Worm (Caenorhabditis elegans) whole organism, late embryonic: ENCODE data around the gene gcy-13.

ENCODE experiments used
- C08G9.2 ChIP-seq: sonication (generic microtip); optimal IDR thresholded peaks from 2 replicates; lab custom pipeline; 2016; ENCODE audit warnings: mild to moderate bottlenecking, missing genetic modification characterization, moderate library complexity, missing compliant biosample characterization
- K02D7.2 ChIP-seq: sonication (generic microtip); optimal IDR thresholded peaks from 2 replicates; lab custom pipeline; 2017; ENCODE audit warnings: mild to moderate bottlenecking, missing genetic modification characterization, missing compliant biosample characterization
- ahr-1 ChIP-seq: sonication (generic microtip); optimal IDR thresholded peaks from 2 replicates; lab custom pipeline; 2016; ENCODE audit warnings: missing genetic modification characterization, missing compliant biosample characterization
- ceh-14 ChIP-seq: sonication (generic microtip); optimal IDR thresholded peaks from 2 replicates; lab custom pipeline; 2016; ENCODE audit warnings: missing genotype, missing genetic modification characterization, missing compliant biosample characterization
- ceh-18 ChIP-seq: sonication (generic microtip); optimal IDR thresholded peaks from 2 replicates; lab custom pipeline; 2016; ENCODE audit warnings: missing genetic modification characterization, missing compliant biosample characterization
- ceh-24 ChIP-seq: sonication (generic microtip); optimal IDR thresholded peaks from 2 replicates; lab custom pipeline; 2016; ENCODE audit warnings: mild to moderate bottlenecking, missing genetic modification characterization, missing compliant biosample characterization
- ceh-31 ChIP-seq: sonication (generic microtip); optimal IDR thresholded peaks from 2 replicates; lab custom pipeline; 2016; ENCODE audit warnings: missing genetic modification characterization, missing compliant biosample characterization
- ceh-45 ChIP-seq: fragments of 200-800 bp; sonication (Bioruptor generic); IDR thresholded peaks from 2 replicates; pipeline ENCODE4 v1.3.6; 2022; ENCODE audit warnings: missing genetic modification reagents, missing genetic modification characterization, missing compliant biosample characterization
- ceh-48 ChIP-seq: sonication (generic microtip); optimal IDR thresholded peaks from 2 replicates; lab custom pipeline; 2016; ENCODE audit warnings: missing genetic modification characterization, inconsistent platforms, missing compliant biosample characterization
- ceh-6 ChIP-seq: fragments of 200-800 bp; sonication (Bioruptor generic); optimal IDR thresholded peaks from 2 replicates; lab custom pipeline; 2018; ENCODE audit warnings: mild to moderate bottlenecking, missing genetic modification characterization, missing compliant biosample characterization
- ceh-9 ChIP-seq: sonication (generic microtip); optimal IDR thresholded peaks from 2 replicates; lab custom pipeline; 2016; ENCODE audit warnings: mild to moderate bottlenecking, missing genetic modification characterization, inconsistent platforms, missing compliant biosample characterization
- che-1 ChIP-seq: sonication (generic microtip); optimal IDR thresholded peaks from 2 replicates; lab custom pipeline; 2016; ENCODE audit warnings: mild to moderate bottlenecking, missing genetic modification characterization, missing compliant biosample characterization
- dmd-4 ChIP-seq: sonication (generic microtip); optimal IDR thresholded peaks from 2 replicates; lab custom pipeline; 2016; ENCODE audit warnings: borderline replicate concordance, missing genetic modification characterization, missing compliant biosample characterization
- dve-1 ChIP-seq: sonication (generic microtip); optimal IDR thresholded peaks from 2 replicates; lab custom pipeline; 2017; ENCODE audit warnings: antibody characterized with exemption, mild to moderate bottlenecking, missing genetic modification characterization, missing compliant biosample characterization
- eyg-1 ChIP-seq: sonication (generic microtip); optimal IDR thresholded peaks from 2 replicates; lab custom pipeline; 2016; ENCODE audit warnings: missing genotype, missing genetic modification characterization, missing compliant biosample characterization
- fkh-6 ChIP-seq: sonication (generic microtip); optimal IDR thresholded peaks from 2 replicates; lab custom pipeline; 2016; ENCODE audit warnings: missing genetic modification characterization, missing compliant biosample characterization
- hlh-13 ChIP-seq: fragments of 200-800 bp; sonication (Bioruptor generic); optimal IDR thresholded peaks from 2 replicates; lab custom pipeline; 2018; ENCODE audit warnings: mild to moderate bottlenecking, missing genetic modification characterization, missing compliant biosample characterization
- hlh-15 ChIP-seq: sonication (generic microtip); optimal IDR thresholded peaks from 2 replicates; lab custom pipeline; 2016; ENCODE audit warnings: missing genetic modification characterization, missing compliant biosample characterization
- hlh-30 ChIP-seq: sonication (generic microtip); optimal IDR thresholded peaks from 2 replicates; lab custom pipeline; 2017; ENCODE audit warnings: antibody characterized with exemption, missing genetic modification characterization, missing compliant biosample characterization; ENCODE audit not compliant: insufficient read depth
- hlh-6 ChIP-seq: sonication (generic microtip); optimal IDR thresholded peaks from 2 replicates; lab custom pipeline; 2016; ENCODE audit warnings: missing genotype, missing genetic modification characterization, missing compliant biosample characterization
- madf-2 ChIP-seq: sonication (generic microtip); optimal IDR thresholded peaks from 2 replicates; lab custom pipeline; 2017; ENCODE audit warnings: missing genetic modification characterization, missing compliant biosample characterization
- mec-3 ChIP-seq: sonication (generic microtip); optimal IDR thresholded peaks from 2 replicates; lab custom pipeline; 2016; ENCODE audit warnings: borderline replicate concordance, missing genetic modification characterization, missing compliant biosample characterization
- nfya-1 ChIP-seq: sonication (generic microtip); optimal IDR thresholded peaks from 2 replicates; lab custom pipeline; 2017; ENCODE audit warnings: missing genetic modification characterization, mild to moderate bottlenecking, missing compliant biosample characterization, antibody characterized with exemption, moderate library complexity
- nhr-11 ChIP-seq: fragments of 150-350 bp; optimal IDR thresholded peaks from 2 replicates; lab custom pipeline; 2014; ENCODE audit warnings: missing biosample characterization, missing genetic modification characterization
- odd-2 ChIP-seq: sonication (generic microtip); optimal IDR thresholded peaks from 2 replicates; lab custom pipeline; 2017; ENCODE audit warnings: antibody characterized with exemption, mild to moderate bottlenecking, missing genetic modification characterization, missing compliant biosample characterization
- pag-3 ChIP-seq: sonication (generic microtip); optimal IDR thresholded peaks from 2 replicates; lab custom pipeline; 2016; ENCODE audit warnings: missing compliant biosample characterization, missing genetic modification characterization, borderline replicate concordance
- pat-9 ChIP-seq: fragments of 200-800 bp; sonication (Bioruptor generic); optimal IDR thresholded peaks from 2 replicates; lab custom pipeline; 2018; ENCODE audit warnings: mild to moderate bottlenecking, missing genetic modification characterization, moderate library complexity, missing compliant biosample characterization
- pha-4 ChIP-seq: fragments of 150-350 bp; optimal IDR thresholded peaks from 2 replicates; lab custom pipeline; 2018; ENCODE audit warnings: missing biosample characterization, missing genetic modification reagents, missing genetic modification characterization
- pros-1 ChIP-seq: fragments of 150-350 bp; optimal IDR thresholded peaks from 2 replicates; lab custom pipeline; 2014; ENCODE audit warnings: missing biosample characterization, missing genetic modification reagents, missing genetic modification characterization
- ref-2 ChIP-seq: sonication (generic microtip); optimal IDR thresholded peaks from 2 replicates; lab custom pipeline; 2016; ENCODE audit warnings: missing genetic modification characterization, missing compliant biosample characterization
- unc-42 ChIP-seq: sonication (generic microtip); optimal IDR thresholded peaks from 2 replicates; lab custom pipeline; 2016; ENCODE audit warnings: missing genotype, missing genetic modification characterization, missing compliant biosample characterization
- unc-86 ChIP-seq: sonication (generic microtip); optimal IDR thresholded peaks from 2 replicates; lab custom pipeline; 2016; ENCODE audit warnings: missing genetic modification characterization, missing compliant biosample characterization
- ztf-16 ChIP-seq: sonication (generic microtip); optimal IDR thresholded peaks from 2 replicates; lab custom pipeline; 2017; ENCODE audit warnings: missing genetic modification characterization, missing compliant biosample characterization

gcy-13 gene

DNA sequence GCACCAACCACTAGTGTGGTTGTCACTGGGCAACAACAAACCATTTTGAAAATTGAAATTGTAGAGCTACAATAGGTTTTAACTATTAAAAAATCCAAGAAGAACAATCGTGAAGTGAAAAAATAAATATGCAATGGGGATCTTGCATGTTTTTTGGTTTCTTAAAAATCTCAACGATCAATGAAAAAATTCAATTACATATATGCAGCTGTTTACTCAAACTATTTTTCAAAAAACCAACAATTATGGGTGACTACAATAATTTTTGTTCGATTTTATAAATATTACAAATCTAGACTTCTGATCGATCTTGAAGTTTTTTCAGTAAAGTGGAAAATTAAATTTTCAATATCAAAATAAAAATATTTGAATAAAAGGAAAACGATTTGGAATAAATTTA lies 39.2 kb upstream of the gcy-13 start, which contains the start of gene cdr-4:
TSS of gene cdr-4 (minus strand) at position 101 of the 400 bp plus-strand sequence.
- TF ChIP-seq fkh-6 (tag; lab: Kevin White, UChicago) (no peak), madf-2 (no peak), dve-1 (tag; lab: Kevin White, UChicago) (no peak), odd-2 (no peak), K02D7.2 (tag; lab: Kevin White, UChicago) (no peak), hlh-30 (no peak), nhr-11 (tag; lab: Kevin White, UChicago) (no peak), ceh-31 (tag; lab: Kevin White, UChicago) (no peak), ref-2 (no peak), ztf-16 (tag; lab: Kevin White, UChicago) (no peak), ceh-45 (GFP tag; lab: Robert Waterston, UW) (no peak), pag-3 (tag; lab: Kevin White, UChicago) (no peak), ceh-6 (GFP tag; lab: Kevin White, UChicago) (no peak), unc-42 (tag; lab: Kevin White, UChicago) (no peak), unc-86 (tag; lab: Kevin White, UChicago) (no peak), C08G9.2 (no peak), pha-4 (tag; lab: Kevin White, UChicago) (no peak), hlh-13 (no peak)

DNA sequence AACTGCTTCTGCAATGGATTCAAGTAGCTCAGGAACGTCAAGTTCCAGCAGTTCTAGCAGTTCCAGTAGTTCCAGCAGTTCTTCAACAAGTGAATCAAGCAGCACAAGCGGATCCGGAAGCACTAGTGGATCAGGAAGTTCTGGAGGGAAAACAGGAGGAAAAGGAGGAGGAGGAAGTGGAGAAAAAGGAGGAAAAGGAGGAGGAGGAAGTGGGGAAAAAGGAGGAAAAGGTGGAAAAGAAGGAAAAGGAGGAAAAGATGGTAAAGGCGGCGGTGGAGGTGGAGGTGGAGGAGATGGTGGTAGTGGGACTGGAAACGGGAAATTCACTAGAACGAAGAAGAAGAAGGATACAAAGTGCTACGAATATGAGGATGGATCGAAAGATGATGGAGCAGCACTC lies 37.2 kb upstream of the gcy-13 start:
- no peak for TF ChIP-seq ceh-18 (tag; lab: Kevin White, UChicago)
- no peak for TF ChIP-seq hlh-30
- TF ChIP-seq che-1 (tag; lab: Kevin White, UChicago), result no peak
- TF ChIP-seq pros-1, result no peak
- TF ChIP-seq hlh-6 (tag; lab: Kevin White, UChicago), result no peak

DNA sequence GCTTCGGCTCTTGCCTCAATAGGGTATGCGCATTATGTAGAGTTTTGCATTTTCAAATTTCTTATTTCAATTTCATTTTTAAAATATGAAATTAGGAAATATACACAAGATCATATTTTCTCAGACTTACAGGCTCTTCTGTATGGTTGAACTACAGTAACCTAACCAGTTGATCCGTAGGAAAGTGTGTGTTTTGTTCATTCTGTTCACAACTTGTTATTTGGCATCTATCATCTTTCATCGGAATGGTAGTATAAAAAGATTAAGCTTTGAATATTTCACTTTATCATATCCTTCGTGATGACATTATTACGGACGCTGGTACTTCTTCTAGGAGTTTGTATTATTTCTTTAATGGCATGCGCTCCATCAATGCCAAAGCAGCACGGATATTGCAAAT lies 36.6 kb upstream of the gcy-13 start, which contains the start of gene K01D12.10:
TSS of gene K01D12.10 (plus strand) at position 301 of the 400 bp plus-strand sequence.
- TF ChIP-seq fkh-6 (tag; lab: Kevin White, UChicago), result no peak
- no peak for TF ChIP-seq unc-42 (tag; lab: Kevin White, UChicago)
- no peak for TF ChIP-seq hlh-13

DNA sequence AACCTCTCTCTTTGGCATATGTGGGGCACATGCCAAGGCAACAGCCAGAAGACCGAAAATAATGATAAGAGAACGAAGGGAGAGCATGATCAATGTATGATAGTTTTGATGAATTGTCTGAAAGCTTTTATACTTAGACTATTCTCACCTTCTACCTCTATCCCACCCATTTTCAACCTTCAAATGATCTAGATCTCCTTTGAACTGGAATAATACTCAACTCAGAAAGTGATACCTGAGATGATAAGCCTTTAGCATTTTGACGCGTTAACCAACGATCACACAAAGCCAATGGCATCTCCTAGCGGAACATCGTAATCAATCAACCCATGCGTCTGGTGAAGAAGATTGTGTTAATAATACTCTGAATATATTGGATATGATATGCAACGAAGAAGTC lies 35.2 kb upstream of the gcy-13 start, which contains the start of gene K01D12.9:
TSS of gene K01D12.9 (minus strand) at position 101 of the 400 bp plus-strand sequence.
- TF ChIP-seq ceh-14 (no peak), ceh-31 (tag; lab: Kevin White, UChicago) (no peak), ceh-18 (tag; lab: Kevin White, UChicago) (no peak), ceh-9 (tag; lab: Kevin White, UChicago) (no peak), eyg-1 (no peak), ceh-24 (tag; lab: Kevin White, UChicago) (no peak), ref-2 (no peak), hlh-15 (no peak), dmd-4 (tag; lab: Kevin White, UChicago) (no peak), mec-3 (tag; lab: Kevin White, UChicago) (no peak), ahr-1 (tag; lab: Kevin White, UChicago) (no peak), madf-2 (no peak), nhr-11 (tag; lab: Kevin White, UChicago) (no peak), ztf-16 (tag; lab: Kevin White, UChicago) (no peak), pag-3 (tag; lab: Kevin White, UChicago) (no peak), odd-2 (no peak)

DNA sequence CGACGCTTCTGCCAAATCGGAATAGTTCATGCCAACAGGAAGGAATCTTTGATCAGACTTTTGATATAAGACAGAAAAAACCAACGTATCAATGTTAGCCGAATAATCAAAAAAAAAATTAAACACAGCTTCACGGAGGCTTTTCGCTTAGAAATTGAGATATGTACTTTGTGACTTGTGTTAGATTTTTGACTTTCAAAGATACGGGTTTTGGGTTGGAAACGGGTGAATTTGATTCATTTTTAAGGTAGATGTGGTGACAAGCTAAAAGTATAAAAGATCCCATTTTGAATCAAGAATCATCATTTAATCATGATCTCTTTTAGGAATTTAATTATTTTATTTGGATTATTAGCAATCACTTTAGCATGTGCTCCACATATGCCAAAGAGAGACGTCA lies 33.0 kb upstream of the gcy-13 start, which contains the start of gene K01D12.8:
TSS of gene K01D12.8 (plus strand) at position 301 of the 400 bp plus-strand sequence.
- TF ChIP-seq ceh-48 (tag; lab: Kevin White, UChicago), result no peak
- no peak for TF ChIP-seq nfya-1 (tag; lab: Kevin White, UChicago)
- no peak for TF ChIP-seq pat-9 (tag; lab: Kevin White, UChicago)
